Worm (Caenorhabditis elegans) whole organism, midembryonic: ENCODE measurements around the gene rei-2.

Source experiments
- klf-2 ChIP-seq: fragments of 200-800 bp; sonication (Bioruptor generic); conservative IDR thresholded peaks from 2 replicates; pipeline ENCODE4 v1.3.6; 2022; ENCODE audit warnings: missing genetic modification reagents, missing genetic modification characterization, missing compliant biosample characterization
- med-1 ChIP-seq: sonication (generic microtip); optimal IDR thresholded peaks from 2 replicates; lab custom pipeline; 2017; ENCODE audit warnings: missing genetic modification characterization, mild to moderate bottlenecking, missing compliant biosample characterization, antibody characterized with exemption, missing genetic modification reagents; ENCODE audit not compliant: insufficient read depth
- tab-1 ChIP-seq: fragments of 200-800 bp; sonication (Bioruptor generic); IDR thresholded peaks from 2 replicates; pipeline ENCODE4 v1.3.6; 2022; ENCODE audit warnings: missing genetic modification characterization, missing compliant biosample characterization

DNA sequence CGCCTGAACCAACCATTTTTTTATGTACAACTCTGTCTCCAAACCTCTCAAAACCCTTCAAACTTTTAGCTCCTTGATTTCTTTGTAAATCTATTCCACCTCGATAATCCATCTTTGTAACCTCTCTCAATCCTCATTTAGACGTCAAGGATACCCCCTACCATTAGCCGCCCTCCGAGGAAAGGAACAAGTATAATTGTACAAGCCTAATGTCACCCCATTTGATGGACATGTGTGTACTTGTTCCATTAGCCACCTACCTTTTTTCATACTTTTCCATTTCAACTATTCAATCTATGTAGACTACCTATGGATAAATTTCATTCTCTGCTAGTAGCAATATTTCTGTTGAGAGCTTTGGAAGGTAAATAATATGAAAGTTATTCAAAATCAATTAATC lies 19.8 kb upstream of the rei-2 start, which contains the start of gene C05D9.4:
- TF ChIP-seq med-1 (no peak), klf-2 (GFP tag; lab: Robert Waterston, UW) (no peak), tab-1 (GFP tag; lab: Robert Waterston, UW) (no peak)
